Fruit fly (Drosophila melanogaster) whole organism: ENCODE data around the gene CG34241.

Source experiments
- Dll ChIP-seq: fragments of >200 bp; optimal IDR thresholded peaks from 2 replicates; lab custom pipeline; 2017
- EcR ChIP-seq, 2 experiments: fragments of >200 bp; optimal IDR thresholded peaks; 2 replicates each; lab custom pipeline; 2017; ENCODE audit warnings: missing biosample characterization in 2 of 2, missing genetic modification characterization in 2 of 2, missing genetic modification reagents in 2 of 2
- psq ChIP-seq: fragments of >200 bp; optimal IDR thresholded peaks from 2 replicates; lab custom pipeline; 2017
- usp ChIP-seq: fragments of >200 bp; optimal IDR thresholded peaks from 2 replicates; lab custom pipeline; 2017; ENCODE audit warnings: missing biosample characterization, missing genetic modification characterization, mixed read lengths

dm6 chr3L:12092860-12093359, 34.9 kb upstream of the CG34241 start:
- TF ChIP-seq EcR (GFP tag; optimal IDR thresholded peaks at IDR 0.05; lab: Kevin White, UChicago) (no peak), psq (no peak), usp (no peak), Dll (lab: Kevin White, UChicago) (no peak)
